Worm (Caenorhabditis elegans) whole organism, early embryonic: ENCODE measurements around the gene col-114.

ENCODE experiments used
- B0310.2 ChIP-seq: sonication (generic microtip); optimal IDR thresholded peaks from 2 replicates; lab custom pipeline; 2016; ENCODE audit warnings: mild to moderate bottlenecking, missing genetic modification characterization, missing compliant biosample characterization
- aly-1 ChIP-seq: sonication (generic microtip); optimal IDR thresholded peaks from 2 replicates; lab custom pipeline; 2016; ENCODE audit warnings: missing genetic modification characterization, missing compliant biosample characterization
- ama-1 ChIP-seq: fragments of 150-350 bp; optimal IDR thresholded peaks from 2 replicates; lab custom pipeline; 2014
- ceh-13 ChIP-seq: fragments of 200-800 bp; sonication (Bioruptor generic); optimal IDR thresholded peaks from 2 replicates; lab custom pipeline; 2018; ENCODE audit warnings: mild to moderate bottlenecking, missing genetic modification characterization, missing compliant biosample characterization
- ceh-36 ChIP-seq: sonication (generic microtip); optimal IDR thresholded peaks from 2 replicates; lab custom pipeline; 2016; ENCODE audit warnings: missing genetic modification characterization, inconsistent platforms, missing compliant biosample characterization
- ets-7 ChIP-seq: sonication (generic microtip); optimal IDR thresholded peaks from 2 replicates; lab custom pipeline; 2016; ENCODE audit warnings: missing genotype, missing genetic modification characterization, missing compliant biosample characterization
- flt-1 ChIP-seq: fragments of 200-800 bp; sonication (Bioruptor generic); IDR thresholded peaks from 2 replicates; pipeline ENCODE4 v1.3.6; 2022; ENCODE audit warnings: missing genetic modification characterization, missing compliant biosample characterization
- hmg-4 ChIP-seq: fragments of 200-800 bp; sonication (Bioruptor generic); optimal IDR thresholded peaks from 2 replicates; lab custom pipeline; 2018; ENCODE audit warnings: mild to moderate bottlenecking, missing genetic modification characterization, missing compliant biosample characterization
- hnd-1 ChIP-seq: sonication (generic microtip); optimal IDR thresholded peaks from 2 replicates; lab custom pipeline; 2016; ENCODE audit warnings: missing genetic modification characterization, missing compliant biosample characterization
- pes-1 ChIP-seq: fragments of 200-800 bp; sonication (Bioruptor generic); IDR thresholded peaks from 2 replicates; pipeline ENCODE4 v1.3.6; 2022; ENCODE audit warnings: missing genetic modification reagents, missing genetic modification characterization, missing compliant biosample characterization
- scrt-1 ChIP-seq: fragments of 200-800 bp; sonication (Bioruptor generic); IDR thresholded peaks from 2 replicates; pipeline ENCODE4 v1.3.6; 2022; ENCODE audit warnings: missing genetic modification characterization, missing compliant biosample characterization
- sea-1 ChIP-seq: fragments of 200-800 bp; sonication (Bioruptor generic); conservative IDR thresholded peaks from 2 replicates; pipeline ENCODE4 v1.3.6; 2022; ENCODE audit warnings: missing genetic modification characterization, missing compliant biosample characterization
- tbx-37 ChIP-seq: fragments of 200-800 bp; sonication (Bioruptor generic); conservative IDR thresholded peaks from 2 replicates; pipeline ENCODE4 v1.3.6; 2022; ENCODE audit warnings: missing genetic modification reagents, missing genetic modification characterization, missing compliant biosample characterization
- tra-4 ChIP-seq: sonication (generic microtip); optimal IDR thresholded peaks from 2 replicates; lab custom pipeline; 2017; ENCODE audit warnings: missing genetic modification characterization, missing compliant biosample characterization

DNA sequence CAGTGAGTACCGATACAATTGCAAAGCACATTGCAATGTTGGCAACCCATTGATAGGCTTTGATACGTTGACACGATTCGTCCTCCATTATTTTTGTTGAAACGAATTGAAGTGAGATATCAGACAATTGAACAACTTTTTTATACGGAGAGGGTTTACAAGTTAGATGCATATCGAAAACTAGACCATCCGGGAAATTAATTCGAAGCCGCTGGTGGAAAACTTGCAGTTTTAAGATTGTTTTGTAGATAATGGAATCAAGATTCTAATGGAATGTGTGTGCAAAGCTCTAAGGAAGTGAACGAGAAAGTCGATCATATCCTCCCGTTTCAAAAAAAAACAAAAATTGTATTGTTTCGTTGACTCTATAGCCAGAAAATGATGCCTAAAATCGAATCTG is at the start of gene col-114:
- TF ChIP-seq ama-1 (lab: Kevin White, UChicago) (no peak), ceh-13 (GFP tag; lab: Kevin White, UChicago) (no peak), tbx-37 (no peak), flt-1 (GFP tag; lab: Robert Waterston, UW) (no peak), hnd-1 (no peak), tra-4 (tag; lab: Kevin White, UChicago) (no peak), pes-1 (GFP tag; lab: Robert Waterston, UW) (no peak), ceh-36 (no peak), hmg-4 (GFP tag; lab: Kevin White, UChicago) (no peak), sea-1 (GFP tag; lab: Robert Waterston, UW) (no peak), ets-7 (tag; lab: Kevin White, UChicago) (no peak), scrt-1 (GFP tag; lab: Robert Waterston, UW) (no peak), aly-1 (tag; lab: Kevin White, UChicago) (no peak), B0310.2 (tag; lab: Kevin White, UChicago) (no peak)
